Fruit fly (Drosophila melanogaster): ENCODE data around the gene smg.
A peak's percentile ranks its signal among the peaks of the same experiment; 100 is the strongest.

The smg gene

DNA sequence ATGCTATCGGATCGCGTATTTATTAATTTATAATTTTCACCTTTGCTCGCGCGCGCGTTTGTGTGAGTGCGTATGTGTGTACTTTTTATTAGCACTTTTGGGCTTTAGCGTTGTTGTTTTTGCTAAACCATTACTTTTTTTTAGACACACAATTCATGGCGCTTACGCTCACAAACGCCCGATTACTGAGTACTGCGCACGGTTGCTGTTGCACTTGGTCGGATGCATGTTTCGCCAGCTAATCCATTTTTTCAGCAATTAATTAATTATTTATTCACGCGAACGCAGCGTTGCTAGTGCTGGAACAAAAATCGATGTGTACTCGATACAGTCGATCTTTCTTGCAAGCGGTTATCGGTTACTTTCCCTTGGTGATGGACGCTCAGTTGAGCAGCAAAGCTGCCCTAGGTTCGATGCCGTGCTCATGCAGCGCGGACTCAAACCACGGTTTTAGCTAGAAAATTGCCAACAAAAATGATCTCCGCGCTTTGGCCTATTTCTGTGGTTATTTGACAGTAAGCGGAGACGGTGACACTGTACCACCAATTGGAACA is at the start of gene smg, which contains the start of gene CG5087:
Gene smg (minus strand): TSS at position 304 of the 554 bp plus-strand sequence.
Gene CG5087 (plus strand): TSS at position 499 of the 554 bp plus-strand sequence.
- peak; percentile 46 for TF ChIP-seq toe (GFP tag; optimal IDR thresholded peaks at IDR 0.05)
- peak; percentile 17 for TF ChIP-seq tj (GFP tag; optimal IDR thresholded peaks at IDR 0.05)
- no peak for TF ChIP-seq CG33017 (tag; optimal IDR thresholded peaks at IDR 0.05)
- TF ChIP-seq CG12768 (GFP tag; optimal IDR thresholded peaks at IDR 0.05), result no peak
- peak; percentile 62 for TF ChIP-seq CG1620 (GFP tag; optimal IDR thresholded peaks at IDR 0.05)
- TF ChIP-seq Mnt (GFP tag; optimal IDR thresholded peaks at IDR 0.05), result peak; percentile 55
- peak; percentile 74 for TF ChIP-seq bab1 (GFP tag; optimal IDR thresholded peaks at IDR 0.05)
- peak; percentile 4 for TF ChIP-seq CG11617 (GFP tag; optimal IDR thresholded peaks at IDR 0.05)
- peak; percentile 6 for TF ChIP-seq CG14711 (tag; optimal IDR thresholded peaks at IDR 0.05)
- no peak for TF ChIP-seq Crg-1 (GFP tag; optimal IDR thresholded peaks at IDR 0.05)
- peak; percentile 57 for TF ChIP-seq ovo (GFP tag; optimal IDR thresholded peaks at IDR 0.05)

- no peak for TF ChIP-seq cnc (optimal IDR thresholded peaks at IDR 0.05)
- no peak for TF ChIP-seq kay (GFP tag; ENCODE audit: borderline replicate concordance)
Observed at dm6 chr3L:9047062-9047461, 49.3 kb upstream of the smg start, which contains the start of gene Argk2. TSS of gene Argk2 (plus strand) at chr3L:9047439.

- TF ChIP-seq ovo (GFP tag; optimal IDR thresholded peaks at IDR 0.05) (no peak), CG7101 (tag; optimal IDR thresholded peaks at IDR 0.05) (no peak)
Observed at dm6 chr3L:9046274-9046673, 48.5 kb upstream of the smg start.

- TF ChIP-seq cnc (optimal IDR thresholded peaks at IDR 0.05), result no peak
Observed at dm6 chr3L:9045318-9045717, 47.5 kb upstream of the smg start.

dm6 chr3L:9044896-9045295 is 47.1 kb upstream of the smg start:
- TF ChIP-seq CG7045 (GFP tag; optimal IDR thresholded peaks at IDR 0.05) (no peak), CG11617 (GFP tag; optimal IDR thresholded peaks at IDR 0.05) (no peak), cic (GFP tag; optimal IDR thresholded peaks at IDR 0.05) (no peak), CG14711 (tag; optimal IDR thresholded peaks at IDR 0.05) (no peak), CG5204 (GFP tag; optimal IDR thresholded peaks at IDR 0.05) (no peak), CG33017 (tag; optimal IDR thresholded peaks at IDR 0.05) (no peak), CG12768 (GFP tag; optimal IDR thresholded peaks at IDR 0.05) (no peak), bab1 (GFP tag; optimal IDR thresholded peaks at IDR 0.05) (no peak)

DNA sequence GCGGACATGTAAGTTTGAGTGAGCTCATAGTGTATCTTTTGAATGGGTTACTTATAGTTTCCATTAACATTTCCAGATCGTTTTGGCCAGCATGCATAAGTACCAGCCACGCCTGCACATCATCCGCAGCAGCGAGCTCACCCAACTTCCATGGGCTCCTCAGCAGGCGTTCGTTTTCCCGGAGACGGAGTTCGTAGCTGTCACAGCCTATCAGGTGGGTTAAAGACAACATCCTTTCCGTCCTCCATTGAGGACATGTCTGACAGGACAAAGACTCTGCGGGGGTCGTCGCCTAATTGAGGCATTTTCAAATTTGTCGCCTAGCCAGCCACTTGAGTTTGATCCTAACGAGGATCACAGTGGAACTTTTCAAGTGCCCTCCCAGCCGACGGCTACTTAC is 45.9 kb upstream of the smg start:
- TF ChIP-seq cnc (optimal IDR thresholded peaks at IDR 0.05), result no peak
- TF ChIP-seq tj (GFP tag; optimal IDR thresholded peaks at IDR 0.05), result no peak
- TF ChIP-seq CG33017 (tag; optimal IDR thresholded peaks at IDR 0.05), result no peak
- no peak for TF ChIP-seq cic (GFP tag; optimal IDR thresholded peaks at IDR 0.05)

dm6 chr3L:9042200-9042988 is 44.6 kb upstream of the smg start:
- no peak for TF ChIP-seq CG1620 (GFP tag; optimal IDR thresholded peaks at IDR 0.05)
- no peak for TF ChIP-seq bab1 (GFP tag; optimal IDR thresholded peaks at IDR 0.05)
- TF ChIP-seq tj (GFP tag; optimal IDR thresholded peaks at IDR 0.05), result no peak
- no peak for TF ChIP-seq toe (GFP tag; optimal IDR thresholded peaks at IDR 0.05)
- no peak for TF ChIP-seq CG11617 (GFP tag; optimal IDR thresholded peaks at IDR 0.05)
- no peak for TF ChIP-seq CG33017 (tag; optimal IDR thresholded peaks at IDR 0.05)
- no peak for TF ChIP-seq Hr96 (GFP tag; optimal IDR thresholded peaks at IDR 0.05)
- TF ChIP-seq CG14711 (tag; optimal IDR thresholded peaks at IDR 0.05), result no peak
- no peak for TF ChIP-seq ovo (GFP tag; optimal IDR thresholded peaks at IDR 0.05)

- TF ChIP-seq CG11617 (GFP tag; optimal IDR thresholded peaks at IDR 0.05) (no peak), cic (GFP tag; optimal IDR thresholded peaks at IDR 0.05) (no peak), CG14711 (tag; optimal IDR thresholded peaks at IDR 0.05) (no peak), Crg-1 (GFP tag; optimal IDR thresholded peaks at IDR 0.05) (no peak), Clk (GFP tag; optimal IDR thresholded peaks at IDR 0.05) (no peak), CG5204 (GFP tag; optimal IDR thresholded peaks at IDR 0.05) (no peak), CG12768 (GFP tag; optimal IDR thresholded peaks at IDR 0.05) (no peak), Hr96 (GFP tag; optimal IDR thresholded peaks at IDR 0.05) (no peak), cnc (optimal IDR thresholded peaks at IDR 0.05) (no peak)
Observed at dm6 chr3L:9041042-9041477, 43.3 kb upstream of the smg start, which contains the start of gene Doc1. TSS of gene Doc1 (plus strand) at chr3L:9041375.
